Worm (Caenorhabditis elegans): ENCODE data around the gene ugt-56.

The ugt-56 gene

ce11 chrV:12256398-12256797 lies 2.4 kb upstream of the ugt-56 start, which contains the start of gene ugt-55:
Gene ugt-55 (plus strand): TSS chrV:12256698.
- TF ChIP-seq W03F9.2 (tag; optimal IDR thresholded peaks at IDR 0.05): no peak
- TF ChIP-seq dao-5 (tag; optimal IDR thresholded peaks at IDR 0.05): no peak
- TF ChIP-seq him-1 (tag; optimal IDR thresholded peaks at IDR 0.05): no peak

DNA sequence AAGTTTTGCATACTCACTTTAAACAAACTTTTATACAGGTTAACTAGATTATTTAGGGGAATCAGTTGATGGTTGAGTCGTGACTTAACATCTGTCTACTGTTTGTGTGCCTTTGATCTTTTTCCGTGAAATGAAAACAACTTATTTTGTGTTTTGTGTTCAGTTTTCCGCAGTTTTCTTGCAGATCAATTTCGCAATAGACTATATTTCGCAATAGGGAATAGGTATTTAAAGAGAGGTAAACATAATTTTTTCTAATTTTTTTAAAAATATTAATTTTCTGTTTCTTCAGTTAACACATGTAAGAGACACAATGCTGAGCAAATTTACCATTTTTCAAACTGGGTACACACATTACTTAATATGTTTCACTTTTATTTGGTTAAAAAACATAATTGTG lies 2.6 kb downstream of the ugt-56 start, which contains the start of gene tbb-6:
TSS of gene tbb-6 (plus strand) at position 155 of the 400 bp plus-strand sequence.
- TF ChIP-seq W03F9.2 (tag; optimal IDR thresholded peaks at IDR 0.05): no peak
- no peak for TF ChIP-seq him-1 (tag; optimal IDR thresholded peaks at IDR 0.05)
- no peak for TF ChIP-seq dao-5 (tag; optimal IDR thresholded peaks at IDR 0.05)

- TF ChIP-seq him-1 (tag; optimal IDR thresholded peaks at IDR 0.05): no peak
- no peak for TF ChIP-seq dao-5 (tag; optimal IDR thresholded peaks at IDR 0.05)
- no peak for TF ChIP-seq W03F9.2 (tag; optimal IDR thresholded peaks at IDR 0.05)
These were observed 4.9 kb downstream of the ugt-56 start, which contains the start of gene ssp-35 for ce11 chrV:12263723-12264122. Gene ssp-35 (minus strand): TSS chrV:12263823.

DNA sequence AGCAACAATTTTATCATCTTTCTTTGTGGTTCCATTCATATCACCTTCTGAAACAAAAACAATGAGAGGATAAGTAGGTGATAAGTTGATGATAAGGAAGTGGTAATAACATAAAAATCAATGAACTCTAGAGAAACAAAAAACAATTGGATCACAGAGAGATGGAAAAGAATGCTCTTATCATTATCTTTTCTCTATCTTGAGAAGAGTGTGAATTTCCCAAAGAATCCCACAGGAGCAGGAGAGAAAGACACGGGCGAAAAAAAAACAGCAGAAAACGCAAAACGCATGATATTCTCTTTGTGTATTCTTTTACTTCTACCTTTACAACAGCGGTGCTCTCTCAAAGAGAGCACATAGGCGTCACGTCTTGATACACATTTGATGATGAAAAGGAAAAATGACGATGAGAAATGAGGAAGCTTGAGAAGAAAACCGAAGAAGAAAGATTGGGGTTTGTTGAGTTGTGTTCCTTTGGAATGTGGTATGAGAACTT lies 10.5 kb downstream of the ugt-56 start, which contains the start of gene twk-24:
TSS of gene twk-24 (minus strand) at position 51 of the 496 bp plus-strand sequence.
- TF ChIP-seq W03F9.2 (tag; optimal IDR thresholded peaks at IDR 0.05) (no peak), him-1 (tag; optimal IDR thresholded peaks at IDR 0.05) (no peak), dao-5 (tag; optimal IDR thresholded peaks at IDR 0.05) (no peak)

DNA sequence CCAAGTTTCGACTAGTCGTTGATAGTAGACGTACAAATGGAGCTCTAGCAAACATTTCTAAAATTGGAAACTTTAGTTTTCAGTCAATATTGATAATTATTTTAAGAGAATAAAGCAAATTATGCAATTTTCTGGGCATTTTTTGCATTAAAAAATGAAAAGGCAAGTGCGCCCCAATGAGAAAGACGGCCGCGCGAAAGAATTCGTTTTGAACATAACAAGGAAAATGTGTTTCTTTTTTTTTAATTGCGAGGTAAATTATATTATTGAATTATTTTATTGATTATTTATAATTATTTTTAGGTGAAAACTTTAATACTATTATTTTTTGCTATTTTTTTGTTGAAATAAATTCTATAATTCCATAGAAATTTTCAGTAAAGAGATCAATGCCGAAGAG lies 12.7 kb downstream of the ugt-56 start, which contains the start of the genes tsfm-1 and capg-2:
TSS of gene tsfm-1 (minus strand) at position 57 of the 400 bp plus-strand sequence.
TSS of gene capg-2 (plus strand) at position 379 of the 400 bp plus-strand sequence.
- TF ChIP-seq W03F9.2 (tag; optimal IDR thresholded peaks at IDR 0.05) (peak; percentile 19), dao-5 (tag; optimal IDR thresholded peaks at IDR 0.05) (no peak), him-1 (tag; optimal IDR thresholded peaks at IDR 0.05) (no peak)

DNA sequence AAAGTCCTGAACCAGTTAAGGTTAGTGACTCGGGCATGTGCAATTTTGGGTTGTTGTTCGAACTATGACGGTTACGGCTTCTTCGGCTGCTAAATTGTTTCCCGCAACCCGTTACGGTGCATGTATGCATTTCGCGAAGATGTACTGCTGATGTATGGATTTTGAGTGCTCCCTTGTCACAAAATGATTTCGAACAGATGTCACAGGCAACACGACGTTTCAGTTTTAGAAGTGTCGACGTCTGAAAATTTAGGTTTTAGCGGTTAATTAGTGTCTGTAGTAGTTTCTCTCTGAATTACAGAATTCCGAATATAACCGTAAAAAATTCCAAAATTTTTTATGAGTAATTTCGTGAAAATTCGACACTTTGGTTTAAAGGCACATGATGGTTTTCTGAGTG lies 16.9 kb downstream of the ugt-56 start:
- TF ChIP-seq W03F9.2 (tag; optimal IDR thresholded peaks at IDR 0.05) (no peak), dao-5 (tag; optimal IDR thresholded peaks at IDR 0.05) (no peak), him-1 (tag; optimal IDR thresholded peaks at IDR 0.05) (no peak)

DNA sequence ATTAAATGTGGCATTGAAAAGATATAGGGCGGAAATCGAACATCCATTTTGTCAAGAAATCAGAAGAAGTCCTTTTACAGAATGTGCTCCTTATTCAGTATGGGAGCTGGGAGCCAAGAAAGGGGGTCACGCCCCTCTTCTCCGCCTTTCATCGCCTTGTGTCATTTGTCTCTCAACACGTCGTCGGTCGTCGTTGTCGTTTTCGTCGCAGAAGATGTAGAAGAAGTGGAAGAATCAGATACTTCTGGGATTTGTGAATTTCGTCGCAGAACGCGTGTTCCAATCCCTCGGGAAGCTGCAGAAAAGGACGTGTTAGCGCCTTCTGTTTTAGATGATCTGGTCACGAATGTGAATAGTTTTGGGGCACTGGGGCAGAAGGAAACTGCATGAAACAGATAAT lies 18.2 kb downstream of the ugt-56 start, which contains the start of gene bnc-1:
TSS of gene bnc-1 (minus strand) at position 101 of the 400 bp plus-strand sequence.
- TF ChIP-seq dao-5 (tag; optimal IDR thresholded peaks at IDR 0.05): no peak
- no peak for TF ChIP-seq him-1 (tag; optimal IDR thresholded peaks at IDR 0.05)
- no peak for TF ChIP-seq W03F9.2 (tag; optimal IDR thresholded peaks at IDR 0.05)

DNA sequence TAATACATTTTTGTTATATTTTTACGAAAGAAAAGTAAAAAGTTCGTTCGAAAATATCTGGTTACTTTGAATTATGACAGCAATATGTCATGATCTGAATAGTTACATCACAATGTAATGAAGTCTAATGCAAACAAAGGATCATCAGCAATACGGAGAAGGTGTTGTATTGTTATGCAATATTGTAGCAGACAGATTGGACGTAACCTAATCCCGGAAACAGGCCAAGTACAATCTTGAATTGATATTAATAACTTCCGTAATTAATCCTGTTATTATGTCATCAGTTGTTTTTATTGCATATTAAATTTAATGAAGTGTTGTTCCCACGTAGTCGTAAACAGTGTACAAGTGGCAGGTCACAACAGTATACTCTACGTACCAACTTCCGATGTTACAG lies 22.7 kb downstream of the ugt-56 start:
- TF ChIP-seq him-1 (tag; optimal IDR thresholded peaks at IDR 0.05) (no peak), dao-5 (tag; optimal IDR thresholded peaks at IDR 0.05) (no peak), W03F9.2 (tag; optimal IDR thresholded peaks at IDR 0.05) (no peak)

ce11 chrV:12283187-12283586 lies 24.4 kb downstream of the ugt-56 start, which contains the start of gene F55C5.10:
Gene F55C5.10 (plus strand): TSS chrV:12283487.
- no peak for TF ChIP-seq W03F9.2 (tag; optimal IDR thresholded peaks at IDR 0.05)
- no peak for TF ChIP-seq dao-5 (tag; optimal IDR thresholded peaks at IDR 0.05)
- TF ChIP-seq him-1 (tag; optimal IDR thresholded peaks at IDR 0.05): no peak

ce11 chrV:12287667-12288066 lies 28.9 kb downstream of the ugt-56 start:
- TF ChIP-seq W03F9.2 (tag; optimal IDR thresholded peaks at IDR 0.05) (no peak), dao-5 (tag; optimal IDR thresholded peaks at IDR 0.05) (no peak), him-1 (tag; optimal IDR thresholded peaks at IDR 0.05) (no peak)

ce11 chrV:12288577-12288976 lies 29.8 kb downstream of the ugt-56 start, which contains the start of gene rskd-1:
Gene rskd-1 (minus strand): TSS chrV:12288615.
- TF ChIP-seq him-1 (tag; optimal IDR thresholded peaks at IDR 0.05): no peak
- TF ChIP-seq W03F9.2 (tag; optimal IDR thresholded peaks at IDR 0.05): no peak
- TF ChIP-seq dao-5 (tag; optimal IDR thresholded peaks at IDR 0.05): no peak

DNA sequence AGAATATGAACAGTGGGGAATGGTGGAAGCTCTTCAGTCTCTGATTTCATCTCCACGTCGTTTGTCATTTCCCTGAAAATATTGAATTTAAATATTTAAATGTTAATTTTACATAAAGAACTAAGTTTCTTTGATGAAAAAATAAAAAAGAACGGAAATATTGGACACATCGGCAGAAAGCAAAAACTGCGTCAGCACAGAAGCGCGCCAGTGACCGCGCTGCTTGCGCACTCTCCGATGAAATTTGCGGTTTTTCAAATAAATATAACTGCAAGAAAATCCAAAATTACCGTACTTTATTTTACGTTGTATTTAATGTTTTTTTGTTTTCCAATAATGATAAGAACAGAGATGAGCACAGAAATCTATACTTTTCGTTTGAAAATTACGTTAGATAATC lies 32.8 kb downstream of the ugt-56 start, which contains the start of the genes srpa-68 and srh-16:
TSS of gene srpa-68 (minus strand) at position 72 of the 400 bp plus-strand sequence.
TSS of gene srh-16 (plus strand) at position 275 of the 400 bp plus-strand sequence.
- TF ChIP-seq dao-5 (tag; optimal IDR thresholded peaks at IDR 0.05) (no peak), W03F9.2 (tag; optimal IDR thresholded peaks at IDR 0.05) (peak; percentile 92), him-1 (tag; optimal IDR thresholded peaks at IDR 0.05) (peak; percentile 73)

ce11 chrV:12294091-12294490 lies 35.3 kb downstream of the ugt-56 start:
- no peak for TF ChIP-seq him-1 (tag; optimal IDR thresholded peaks at IDR 0.05)
- no peak for TF ChIP-seq W03F9.2 (tag; optimal IDR thresholded peaks at IDR 0.05)
- TF ChIP-seq dao-5 (tag; optimal IDR thresholded peaks at IDR 0.05): no peak

DNA sequence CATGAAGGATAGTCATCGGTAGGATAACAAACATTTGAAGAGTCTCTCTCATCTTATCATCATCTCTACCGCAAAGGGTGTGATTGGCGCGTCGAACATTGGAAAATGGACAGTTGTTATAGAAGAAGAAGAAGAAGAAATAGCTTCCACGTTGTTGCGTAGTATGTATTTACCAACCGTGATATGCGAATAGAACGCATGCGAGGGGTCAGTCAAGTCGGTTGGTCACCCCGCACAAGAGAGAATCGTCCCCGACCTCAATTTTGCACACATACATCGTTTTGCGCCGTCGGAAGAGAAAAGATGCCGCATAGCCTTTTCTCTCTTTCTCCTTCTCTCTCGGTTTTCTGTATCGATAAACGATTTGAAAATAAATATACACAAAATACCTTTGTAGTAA lies 36.2 kb downstream of the ugt-56 start:
- TF ChIP-seq dao-5 (tag; optimal IDR thresholded peaks at IDR 0.05) (no peak), W03F9.2 (tag; optimal IDR thresholded peaks at IDR 0.05) (no peak), him-1 (tag; optimal IDR thresholded peaks at IDR 0.05) (no peak)
